Worm (Caenorhabditis elegans): Measurements from ENCODE around the gene mltn-8.

DNA sequence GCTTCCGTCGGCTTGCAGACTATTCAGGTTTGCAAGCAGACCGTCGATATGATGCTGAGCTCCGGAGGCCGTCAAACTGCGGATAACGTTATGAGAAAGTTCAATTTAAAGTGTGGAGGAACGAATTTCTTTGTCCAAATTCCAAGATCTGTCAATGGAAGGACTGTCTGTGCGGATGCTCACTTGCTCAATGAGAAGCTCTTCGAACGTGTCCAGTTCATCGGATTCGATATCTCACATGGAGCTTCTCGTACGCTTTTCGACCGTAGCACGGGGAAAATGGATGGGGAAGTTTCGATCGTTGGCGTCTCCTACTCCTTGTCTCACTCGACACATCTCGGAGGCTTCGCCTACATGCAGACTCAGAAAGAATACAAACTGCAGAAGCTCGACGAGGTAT is 34.1 kb downstream of the mltn-8 start:
- TF ChIP-seq dao-5 (tag; optimal IDR thresholded peaks at IDR 0.05) = no peak
- TF ChIP-seq him-1 (tag; optimal IDR thresholded peaks at IDR 0.05) = no peak
